Fruit fly (Drosophila melanogaster) whole organism, prepupa: ENCODE data around the gene Regnase-1.
A peak's percentile ranks its signal among the peaks of the same experiment; 100 is the strongest.

Experiments used
- Blimp-1 ChIP-seq: fragments of 200-800 bp; sonication (Bioruptor generic); optimal IDR thresholded peaks from 3 replicates; lab custom pipeline; 2017; ENCODE audit warnings: missing biosample characterization, missing genetic modification characterization, mild to moderate bottlenecking, moderate library complexity, missing genetic modification reagents
- CG10631 ChIP-seq: fragments of 200-800 bp; sonication (Bioruptor generic); optimal IDR thresholded peaks from 2 replicates; lab custom pipeline; 2016; ENCODE audit warnings: missing biosample characterization, missing genetic modification characterization
- CG10669 ChIP-seq: fragments of 200-800 bp; sonication (Bioruptor generic); optimal IDR thresholded peaks from 3 replicates; lab custom pipeline; 2018; ENCODE audit warnings: missing biosample characterization, mild to moderate bottlenecking, missing genetic modification characterization, moderate library complexity
- CG11294 ChIP-seq: fragments of 200-800 bp; sonication (Bioruptor generic); IDR thresholded peaks from 2 replicates; pipeline ENCODE4 v1.3.6; 2022; ENCODE audit warnings: missing biosample characterization, missing genetic modification characterization
- CG1621 ChIP-seq: fragments of 200-800 bp; sonication (Bioruptor generic); optimal IDR thresholded peaks from 3 replicates; lab custom pipeline; 2018; ENCODE audit warnings: missing biosample characterization, mild to moderate bottlenecking, missing genetic modification characterization
- CG16779 ChIP-seq: fragments of 200-800 bp; sonication (Bioruptor generic); optimal IDR thresholded peaks from 3 replicates; lab custom pipeline; 2017; ENCODE audit warnings: missing biosample characterization, mild to moderate bottlenecking, missing genetic modification characterization
- CG3032 ChIP-seq: fragments of 200-800 bp; optimal IDR thresholded peaks from 2 replicates; lab custom pipeline; 2019; ENCODE audit warnings: missing biosample characterization, mild to moderate bottlenecking, missing genetic modification characterization, moderate library complexity
- CG31627 ChIP-seq: fragments of 200-800 bp; sonication (Bioruptor generic); optimal IDR thresholded peaks from 3 replicates; lab custom pipeline; 2016; ENCODE audit warnings: missing biosample characterization, missing genetic modification characterization
- CG32006 ChIP-seq: fragments of 200-800 bp; sonication (Bioruptor generic); optimal IDR thresholded peaks from 3 replicates; lab custom pipeline; 2017; ENCODE audit warnings: missing biosample characterization, mild to moderate bottlenecking, missing genetic modification characterization
- CG6163 ChIP-seq: fragments of 200-800 bp; sonication (Bioruptor generic); IDR thresholded peaks from 3 replicates; pipeline ENCODE4 v1.3.6; 2022; ENCODE audit warnings: missing biosample characterization, missing genetic modification characterization
- CG6792 ChIP-seq: fragments of 200-800 bp; sonication (Bioruptor generic); optimal IDR thresholded peaks from 3 replicates; lab custom pipeline; 2016; ENCODE audit warnings: missing biosample characterization, missing genetic modification characterization
- CG6854 ChIP-seq: fragments of 200-800 bp; sonication (Bioruptor generic); optimal IDR thresholded peaks from 2 replicates; lab custom pipeline; 2017; ENCODE audit warnings: missing biosample characterization, mild to moderate bottlenecking, missing genetic modification characterization
- CG7368 ChIP-seq: fragments of 200-800 bp; sonication (Bioruptor generic); optimal IDR thresholded peaks from 3 replicates; lab custom pipeline; 2016; ENCODE audit warnings: missing biosample characterization, missing genetic modification characterization
- CG8119 ChIP-seq: fragments of 200-800 bp; sonication (Bioruptor generic); IDR thresholded peaks from 3 replicates; pipeline ENCODE4 v1.3.6; 2022; ENCODE audit warnings: missing biosample characterization, missing genetic modification characterization
- CG8632 ChIP-seq: fragments of 200-800 bp; sonication (Bioruptor generic); optimal IDR thresholded peaks from 3 replicates; lab custom pipeline; 2016; ENCODE audit warnings: missing biosample characterization, missing genetic modification characterization
- CG9139 ChIP-seq: fragments of 200-800 bp; sonication (Bioruptor generic); optimal IDR thresholded peaks from 3 replicates; lab custom pipeline; 2017; ENCODE audit warnings: missing biosample characterization, mild to moderate bottlenecking, missing genetic modification characterization
- Eip75B ChIP-seq: fragments of 200-800 bp; sonication (Bioruptor generic); optimal IDR thresholded peaks from 3 replicates; lab custom pipeline; 2016; ENCODE audit warnings: missing biosample characterization, missing genetic modification characterization
- Eip93F ChIP-seq: fragments of 200-800 bp; sonication (Bioruptor generic); optimal IDR thresholded peaks from 2 replicates; lab custom pipeline; 2016; ENCODE audit warnings: missing biosample characterization, mild to moderate bottlenecking, missing genetic modification characterization
- Ets21C ChIP-seq: fragments of 200-800 bp; sonication (Bioruptor generic); optimal IDR thresholded peaks from 3 replicates; lab custom pipeline; 2016; ENCODE audit warnings: missing biosample characterization, missing genetic modification characterization
- Ets96B ChIP-seq: fragments of 200-800 bp; optimal IDR thresholded peaks from 2 replicates; lab custom pipeline; 2019; ENCODE audit warnings: missing biosample characterization, mild to moderate bottlenecking, missing genetic modification characterization, moderate library complexity
- Gug ChIP-seq: fragments of 200-800 bp; sonication (Bioruptor generic); IDR thresholded peaks from 2 replicates; pipeline ENCODE4 v1.3.6; 2022; ENCODE audit warnings: missing biosample characterization, missing genetic modification characterization
- Hr4 ChIP-seq: fragments of 200-800 bp; sonication (Bioruptor generic); optimal IDR thresholded peaks from 3 replicates; lab custom pipeline; 2016; ENCODE audit warnings: missing biosample characterization, missing genetic modification characterization
- Lpt ChIP-seq: fragments of 200-800 bp; sonication (Bioruptor generic); optimal IDR thresholded peaks from 3 replicates; lab custom pipeline; 2016; ENCODE audit warnings: missing biosample characterization, missing genetic modification characterization
- Met ChIP-seq: fragments of 200-800 bp; sonication (Bioruptor generic); optimal IDR thresholded peaks from 3 replicates; lab custom pipeline; 2016; ENCODE audit warnings: missing biosample characterization, missing genetic modification characterization
- Smox ChIP-seq: fragments of 200-800 bp; sonication (Bioruptor generic); optimal IDR thresholded peaks from 3 replicates; lab custom pipeline; 2016; ENCODE audit warnings: missing biosample characterization, missing genetic modification characterization
- Sox102F ChIP-seq: fragments of 200-800 bp; sonication (Bioruptor generic); optimal IDR thresholded peaks from 2 replicates; lab custom pipeline; 2016; ENCODE audit warnings: missing biosample characterization, mild to moderate bottlenecking, missing genetic modification characterization
- acj6 ChIP-seq: fragments of 200-800 bp; sonication (Bioruptor generic); optimal IDR thresholded peaks from 3 replicates; lab custom pipeline; 2016; ENCODE audit warnings: missing biosample characterization, missing genetic modification characterization
- cyc ChIP-seq: fragments of 200-800 bp; sonication (Bioruptor generic); optimal IDR thresholded peaks from 3 replicates; lab custom pipeline; 2016; ENCODE audit warnings: missing biosample characterization, missing genetic modification characterization
- dac ChIP-seq: fragments of 200-800 bp; sonication (Bioruptor generic); optimal IDR thresholded peaks from 2 replicates; lab custom pipeline; 2017; ENCODE audit warnings: missing biosample characterization, mild to moderate bottlenecking, missing genetic modification characterization
- eg ChIP-seq: fragments of 200-800 bp; sonication (Bioruptor generic); IDR thresholded peaks from 3 replicates; pipeline ENCODE4 v1.3.6; 2022; ENCODE audit warnings: missing biosample characterization, missing genetic modification characterization
- esn ChIP-seq: fragments of 200-800 bp; sonication (Bioruptor generic); optimal IDR thresholded peaks from 2 replicates; lab custom pipeline; 2016; ENCODE audit warnings: missing biosample characterization, mild to moderate bottlenecking, missing genetic modification characterization, moderate library complexity
- fd59A ChIP-seq: fragments of 200-800 bp; sonication (Bioruptor generic); optimal IDR thresholded peaks from 2 replicates; lab custom pipeline; 2017; ENCODE audit warnings: missing biosample characterization, mild to moderate bottlenecking, missing genetic modification characterization, missing genetic modification reagents
- fd85E ChIP-seq: fragments of 200-800 bp; sonication (Bioruptor generic); optimal IDR thresholded peaks from 3 replicates; lab custom pipeline; 2016; ENCODE audit warnings: missing biosample characterization, missing genetic modification characterization
- fkh ChIP-seq: fragments of 200-800 bp; sonication (Bioruptor generic); optimal IDR thresholded peaks from 3 replicates; lab custom pipeline; 2017; ENCODE audit warnings: missing biosample characterization, mild to moderate bottlenecking, missing genetic modification characterization, moderate library complexity
- lz ChIP-seq: fragments of 200-800 bp; sonication (Bioruptor generic); optimal IDR thresholded peaks from 3 replicates; lab custom pipeline; 2016; ENCODE audit warnings: missing biosample characterization, missing genetic modification characterization
- net ChIP-seq: fragments of 200-800 bp; sonication (Bioruptor generic); optimal IDR thresholded peaks from 3 replicates; lab custom pipeline; 2016; ENCODE audit warnings: missing biosample characterization, missing genetic modification characterization
- pdm3 ChIP-seq: fragments of 200-800 bp; sonication (Bioruptor generic); optimal IDR thresholded peaks from 3 replicates; lab custom pipeline; 2016; ENCODE audit warnings: missing biosample characterization, missing genetic modification characterization
- salr ChIP-seq, 2 experiments: fragments of 200-800 bp; sonication (Bioruptor generic); optimal IDR thresholded peaks; 3 replicates each; lab custom pipeline; 2016 to 2018; ENCODE audit warnings: missing biosample characterization in 2 of 2, missing genetic modification characterization in 2 of 2, mild to moderate bottlenecking in 1 of 2
- spab ChIP-seq: fragments of 200-800 bp; sonication (Bioruptor generic); optimal IDR thresholded peaks from 2 replicates; lab custom pipeline; 2017; ENCODE audit warnings: missing biosample characterization, mild to moderate bottlenecking, missing genetic modification characterization, missing genetic modification reagents
- ss ChIP-seq, 2 experiments: fragments of 200-800 bp; sonication (Bioruptor generic); optimal IDR thresholded peaks; 2 replicates in 1 of 2; 3 replicates in 1 of 2; lab custom pipeline; 2017 to 2018; ENCODE audit warnings: mild to moderate bottlenecking in 2 of 2, missing biosample characterization in 2 of 2, missing genetic modification characterization in 2 of 2, moderate library complexity in 1 of 2
- svp ChIP-seq: fragments of 200-800 bp; sonication (Bioruptor generic); peaks from one replicate; lab custom pipeline; 2016; ENCODE audit warnings: missing biosample characterization, missing genetic modification characterization
- topi ChIP-seq: fragments of 200-800 bp; sonication (Bioruptor generic); optimal IDR thresholded peaks from 3 replicates; lab custom pipeline; 2016; ENCODE audit warnings: missing biosample characterization, missing genetic modification characterization

The Regnase-1 gene

DNA sequence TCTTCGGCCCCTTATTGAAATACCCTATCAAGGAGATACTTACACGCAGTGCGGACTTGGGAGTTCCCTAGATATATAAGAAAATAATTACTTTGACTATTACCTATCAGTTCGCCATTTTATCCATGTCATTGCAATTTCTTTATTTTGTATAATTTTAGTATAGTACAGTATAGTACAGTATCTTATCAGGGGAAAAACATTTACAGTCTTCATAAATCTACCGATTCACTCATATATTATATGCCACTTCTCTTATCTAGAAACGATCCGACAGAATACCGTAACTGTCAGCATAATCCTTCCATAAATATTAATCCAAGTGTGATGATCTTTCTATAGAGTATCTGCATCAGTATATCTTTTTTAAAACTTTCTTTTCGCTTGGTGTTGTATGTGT lies 39.4 kb downstream of the Regnase-1 start (continued):
- peak; percentile 73 for TF ChIP-seq Hr4 (GFP tag; lab: Kevin White, UChicago)
- TF ChIP-seq fd85E (GFP tag; lab: Kevin White, UChicago), result no peak
- TF ChIP-seq CG16779 (tag; lab: Kevin White, UChicago), result no peak
- TF ChIP-seq CG32006 (GFP tag; lab: Kevin White, UChicago), result peak; percentile 82
- TF ChIP-seq esn, result no peak
- peak; percentile 9 for TF ChIP-seq spab (GFP tag; lab: Kevin White, UChicago)
- TF ChIP-seq Lpt (GFP tag; lab: Kevin White, UChicago), result peak; percentile 44
- no peak for TF ChIP-seq fd59A (GFP tag; lab: Kevin White, UChicago)
- TF ChIP-seq svp (GFP tag; lab: Kevin White, UChicago), result peak; percentile 17
- peak; percentile 1 for TF ChIP-seq CG10669 (GFP tag; lab: Kevin White, UChicago)
- TF ChIP-seq CG6854 (GFP tag; lab: Kevin White, UChicago), result no peak
- TF ChIP-seq CG6163 (GFP tag; lab: Robert Waterston, UW), result no peak
- no peak for TF ChIP-seq CG11294 (GFP tag; lab: Robert Waterston, UW)
- TF ChIP-seq salr (GFP tag; optimal IDR thresholded peaks at IDR 0.05; lab: Kevin White, UChicago), result peak in 1 of 2 experiments; percentile 68
- TF ChIP-seq Smox (GFP tag; lab: Kevin White, UChicago), result no peak
- TF ChIP-seq CG3032, result no peak
- TF ChIP-seq CG1621 (tag; lab: Kevin White, UChicago), result no peak
- TF ChIP-seq Sox102F, result no peak
- no peak for TF ChIP-seq CG9139 (GFP tag; lab: Kevin White, UChicago)
- TF ChIP-seq Gug (GFP tag; lab: Robert Waterston, UW), result no peak
- TF ChIP-seq pdm3, result peak; percentile 60
- TF ChIP-seq CG8119 (GFP tag; lab: Robert Waterston, UW), result peak; percentile 53; the same call in 2 of the 3 replicates
- no peak for TF ChIP-seq cyc
- TF ChIP-seq Ets21C (GFP tag; lab: Kevin White, UChicago), result no peak
- no peak for TF ChIP-seq Blimp-1
- no peak for TF ChIP-seq Ets96B
- TF ChIP-seq Met, result no peak
- TF ChIP-seq topi (GFP tag; lab: Kevin White, UChicago), result no peak
- peak; percentile 12 for TF ChIP-seq Eip75B (GFP tag; lab: Kevin White, UChicago)
- 0 out of 3 replicates have a peak, but pooled peaks have one; percentile 21 for TF ChIP-seq eg (GFP tag; lab: Robert Waterston, UW)
- peak; percentile 30 for TF ChIP-seq net (GFP tag; lab: Kevin White, UChicago)

DNA sequence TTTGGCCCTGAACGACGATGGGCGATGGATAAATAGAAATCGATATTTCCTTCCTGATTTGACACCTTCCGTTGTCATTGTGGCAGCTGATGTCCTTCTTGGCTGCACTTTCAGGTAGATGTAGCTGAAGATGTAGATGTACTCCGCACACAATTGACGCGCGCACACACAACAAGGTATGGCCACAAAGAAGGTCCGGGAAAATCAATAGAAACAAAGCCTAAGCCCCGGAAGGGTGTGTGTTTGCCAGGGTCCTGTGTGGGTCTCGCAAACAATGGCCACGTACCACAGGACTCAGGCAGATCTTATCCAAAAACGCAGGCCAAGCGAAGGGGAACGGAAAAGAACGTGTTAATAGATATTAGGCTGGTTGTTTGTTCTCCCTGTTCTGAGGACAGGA lies 40.4 kb downstream of the Regnase-1 start:
- TF ChIP-seq fkh (GFP tag; lab: Kevin White, UChicago), result peak; percentile 54
- TF ChIP-seq CG32006 (GFP tag; lab: Kevin White, UChicago), result no peak
- TF ChIP-seq dac (GFP tag; lab: Kevin White, UChicago), result no peak

DNA sequence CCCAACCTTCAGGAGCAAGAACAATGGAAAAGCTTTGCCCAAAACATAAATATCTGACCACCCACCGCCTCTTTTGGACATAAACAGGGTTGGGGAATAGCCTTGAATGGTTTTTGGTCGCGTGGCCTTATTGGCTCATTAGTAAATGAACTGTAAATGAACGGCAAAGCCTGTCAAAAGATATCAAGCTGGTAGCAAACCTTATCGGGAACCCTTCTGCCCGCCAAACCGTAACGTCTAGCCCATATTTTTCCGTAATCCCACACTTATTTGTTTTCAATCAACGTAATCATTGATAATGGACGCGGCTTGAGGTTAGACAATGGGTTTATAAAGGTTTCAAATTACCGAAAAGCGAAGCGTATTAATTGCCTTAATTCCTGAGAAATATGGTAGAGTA lies 50.5 kb downstream of the Regnase-1 start:
- TF ChIP-seq ss (GFP tag; optimal IDR thresholded peaks at IDR 0.05; lab: Kevin White, UChicago), result no peak
- no peak for TF ChIP-seq CG8632 (GFP tag; lab: Kevin White, UChicago)
- no peak for TF ChIP-seq CG6163 (GFP tag; lab: Robert Waterston, UW)
- no peak for TF ChIP-seq CG31627 (GFP tag; lab: Kevin White, UChicago)
- TF ChIP-seq Eip93F (GFP tag; lab: Kevin White, UChicago), result no peak
- TF ChIP-seq lz (GFP tag; lab: Kevin White, UChicago), result no peak
- no peak for TF ChIP-seq CG7368 (GFP tag; lab: Kevin White, UChicago)
- TF ChIP-seq CG6792, result no peak
- no peak for TF ChIP-seq pdm3
- no peak for TF ChIP-seq CG10631 (GFP tag; lab: Kevin White, UChicago)
- no peak for TF ChIP-seq Hr4 (GFP tag; lab: Kevin White, UChicago)
- TF ChIP-seq cyc, result no peak
- TF ChIP-seq Eip75B (GFP tag; lab: Kevin White, UChicago), result no peak
- TF ChIP-seq CG1621 (tag; lab: Kevin White, UChicago), result no peak
- TF ChIP-seq Blimp-1, result no peak
- no peak for TF ChIP-seq acj6
- TF ChIP-seq, all 60 proteins: peak for 0
